Fruit fly (Drosophila melanogaster) whole organism, wandering third instar larva: ENCODE results near the gene CG43294.

Experiments used
- Dfd ChIP-seq: fragments of >200 bp; optimal IDR thresholded peaks from 2 replicates; lab custom pipeline; 2017; ENCODE audit warnings: missing biosample characterization, missing genetic modification characterization
- Jra ChIP-seq: sonication (Bioruptor generic); optimal IDR thresholded peaks from 2 replicates; lab custom pipeline; 2016; ENCODE audit warnings: missing biosample characterization, missing genetic modification characterization
- fru ChIP-seq: fragments of 200-800 bp; sonication (Bioruptor generic); optimal IDR thresholded peaks from 3 replicates; lab custom pipeline; 2016; ENCODE audit warnings: missing biosample characterization, mild to moderate bottlenecking, missing genetic modification characterization
- h ChIP-seq: fragments of 200-800 bp; sonication (Bioruptor generic); optimal IDR thresholded peaks from 3 replicates; lab custom pipeline; 2016; ENCODE audit warnings: missing biosample characterization, mild to moderate bottlenecking, missing genetic modification characterization
- pan ChIP-seq: fragments of >200 bp; optimal IDR thresholded peaks from 2 replicates; lab custom pipeline; 2017
- sage ChIP-seq: fragments of 200-800 bp; sonication (Bioruptor generic); optimal IDR thresholded peaks from 2 replicates; lab custom pipeline; 2016; ENCODE audit warnings: missing biosample characterization, mild to moderate bottlenecking, missing genetic modification characterization
- tai ChIP-seq: sonication (Bioruptor generic); optimal IDR thresholded peaks from 2 replicates; lab custom pipeline; 2016; ENCODE audit warnings: missing biosample characterization, missing genetic modification characterization
- woc ChIP-seq: sonication (Bioruptor generic); optimal IDR thresholded peaks from 2 replicates; lab custom pipeline; 2016; ENCODE audit warnings: missing biosample characterization, mild to moderate bottlenecking, missing genetic modification characterization

DNA sequence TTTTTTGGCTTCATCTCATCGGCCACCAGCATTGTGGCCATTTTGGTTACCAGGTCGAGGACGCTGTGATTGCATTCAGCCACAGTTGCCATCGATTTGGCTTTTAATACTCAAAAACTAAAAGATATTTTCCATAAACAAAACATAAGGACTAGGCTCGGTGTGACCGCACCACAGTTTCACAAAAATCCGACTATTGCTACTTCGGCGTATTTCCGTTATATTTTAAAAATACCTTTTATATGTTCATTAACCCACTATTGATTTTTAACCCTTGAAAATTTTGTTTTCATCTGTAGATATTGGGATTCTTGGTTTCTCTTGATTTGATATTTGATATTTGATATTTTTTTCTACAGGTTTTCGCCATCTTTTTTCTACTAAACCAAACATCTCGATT, 39.9 kb downstream of the CG43294 start, which contains the start of gene Grip163:
- TF ChIP-seq tai (GFP tag; lab: Kevin White, UChicago) = no peak
- TF ChIP-seq woc = no peak
- no peak for TF ChIP-seq sage (GFP tag; lab: Kevin White, UChicago)
- TF ChIP-seq pan (lab: Kevin White, UChicago) = no peak
- no peak for TF ChIP-seq fru
- no peak for TF ChIP-seq h (GFP tag; lab: Kevin White, UChicago)
- TF ChIP-seq Dfd (GFP tag; lab: Kevin White, UChicago) = no peak
- no peak for TF ChIP-seq Jra (GFP tag; lab: Kevin White, UChicago)
